Fruit fly (Drosophila melanogaster) whole organism, adult: ENCODE data around the gene Drsl4.

ENCODE experiments used
- CG11617 ChIP-seq: fragments of 200-800 bp; sonication (Bioruptor generic); optimal IDR thresholded peaks from 2 replicates; lab custom pipeline; 2017; ENCODE audit warnings: mild to moderate bottlenecking, missing biosample characterization, missing genetic modification reagents, missing genetic modification characterization
- CG12768 ChIP-seq: fragments of 200-800 bp; sonication (Bioruptor generic); optimal IDR thresholded peaks from 2 replicates; lab custom pipeline; 2017; ENCODE audit warnings: missing biosample characterization, missing genetic modification characterization, mild to moderate bottlenecking, moderate library complexity, missing genetic modification reagents
- CG14711 ChIP-seq: fragments of 200-800 bp; sonication (Bioruptor generic); optimal IDR thresholded peaks from 2 replicates; lab custom pipeline; 2018; ENCODE audit warnings: missing biosample characterization, mild to moderate bottlenecking, missing genetic modification characterization, moderate library complexity
- CG1620 ChIP-seq: fragments of 200-800 bp; sonication (Bioruptor generic); optimal IDR thresholded peaks from 2 replicates; lab custom pipeline; 2016; ENCODE audit warnings: missing biosample characterization, missing genetic modification characterization
- CG33017 ChIP-seq: fragments of 200-800 bp; sonication (Bioruptor generic); optimal IDR thresholded peaks from 2 replicates; lab custom pipeline; 2018; ENCODE audit warnings: missing biosample characterization, mild to moderate bottlenecking, missing genetic modification characterization, moderate library complexity
- CG5204 ChIP-seq: fragments of 200-800 bp; sonication (Bioruptor generic); optimal IDR thresholded peaks from 2 replicates; lab custom pipeline; 2016; ENCODE audit warnings: missing biosample characterization, missing genetic modification characterization
- CG7045 ChIP-seq: fragments of 200-800 bp; sonication (Bioruptor generic); optimal IDR thresholded peaks from 2 replicates; lab custom pipeline; 2017; ENCODE audit warnings: missing biosample characterization, mild to moderate bottlenecking, missing genetic modification characterization
- CG7101 ChIP-seq: fragments of 200-800 bp; sonication (Bioruptor generic); optimal IDR thresholded peaks from 2 replicates; lab custom pipeline; 2018; ENCODE audit warnings: missing biosample characterization, mild to moderate bottlenecking, missing genetic modification characterization, moderate library complexity
- Clk ChIP-seq: fragments of 200-800 bp; sonication (Bioruptor generic); optimal IDR thresholded peaks from 2 replicates; lab custom pipeline; 2017; ENCODE audit warnings: missing biosample characterization, missing genetic modification characterization
- Crg-1 ChIP-seq: fragments of 200-800 bp; sonication (Bioruptor generic); optimal IDR thresholded peaks from 2 replicates; lab custom pipeline; 2016; ENCODE audit warnings: missing biosample characterization, missing genetic modification characterization
- Hr96 ChIP-seq: fragments of 200-800 bp; sonication (Bioruptor generic); optimal IDR thresholded peaks from 2 replicates; lab custom pipeline; 2016; ENCODE audit warnings: missing biosample characterization, missing genetic modification characterization
- Mnt ChIP-seq: fragments of 200-800 bp; sonication (Bioruptor generic); optimal IDR thresholded peaks from 2 replicates; lab custom pipeline; 2016; ENCODE audit warnings: missing biosample characterization, mild to moderate bottlenecking, missing genetic modification characterization
- bab1 ChIP-seq: fragments of 200-800 bp; sonication (Bioruptor generic); optimal IDR thresholded peaks from 3 replicates; lab custom pipeline; 2019; ENCODE audit warnings: missing biosample characterization, mild to moderate bottlenecking, missing genetic modification characterization, moderate library complexity
- cic ChIP-seq: fragments of 200-800 bp; sonication (Bioruptor generic); optimal IDR thresholded peaks from 2 replicates; lab custom pipeline; 2017; ENCODE audit warnings: missing biosample characterization, mild to moderate bottlenecking, missing genetic modification characterization, moderate library complexity
- cnc ChIP-seq, 2 experiments: fragments of >200 bp; optimal IDR thresholded peaks; 2 replicates each; lab custom pipeline; 2017
- kay ChIP-seq: fragments of 200-800 bp; sonication (Bioruptor generic); peaks from one replicate; lab custom pipeline; 2016; ENCODE audit warnings: missing biosample characterization, missing genetic modification characterization, borderline replicate concordance
- ovo ChIP-seq: fragments of 200-800 bp; sonication (Bioruptor generic); optimal IDR thresholded peaks from 2 replicates; lab custom pipeline; 2016; ENCODE audit warnings: missing biosample characterization, missing genetic modification characterization
- pad ChIP-seq: fragments of 200-800 bp; sonication (Bioruptor generic); optimal IDR thresholded peaks from 3 replicates; lab custom pipeline; 2017; ENCODE audit warnings: missing biosample characterization, missing genetic modification characterization, mild to moderate bottlenecking, moderate library complexity, missing genetic modification reagents
- tj ChIP-seq: fragments of 200-800 bp; sonication (Bioruptor generic); optimal IDR thresholded peaks from 3 replicates; lab custom pipeline; 2017; ENCODE audit warnings: missing biosample characterization, mild to moderate bottlenecking, missing genetic modification characterization, moderate library complexity
- toe ChIP-seq: fragments of 200-800 bp; sonication (Bioruptor generic); optimal IDR thresholded peaks from 2 replicates; lab custom pipeline; 2016; ENCODE audit warnings: missing biosample characterization, missing genetic modification characterization

Drsl4 gene

DNA sequence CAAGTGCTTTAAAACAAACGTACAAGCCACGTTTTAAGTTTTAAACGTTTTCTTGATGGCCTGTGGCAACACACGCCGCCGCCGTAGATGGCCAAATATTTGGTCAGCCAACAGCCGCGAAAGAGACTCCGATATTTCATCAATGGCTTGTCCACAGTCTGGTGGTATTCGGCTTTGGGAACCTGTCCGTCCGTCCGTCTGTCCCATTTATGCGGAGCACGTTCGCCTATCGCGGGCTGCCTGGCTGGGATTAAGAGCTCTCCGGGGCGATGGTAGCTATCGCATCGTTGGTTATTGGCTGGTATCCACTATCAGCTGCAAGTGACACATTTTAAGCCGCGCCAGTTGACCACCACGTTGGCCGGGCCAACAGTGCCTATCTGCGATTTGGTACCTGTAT, 7.8 kb upstream of the Drsl4 start:
- TF ChIP-seq CG7045 (GFP tag; lab: Kevin White, UChicago) (no peak), Hr96 (GFP tag; lab: Kevin White, UChicago) (no peak), kay (GFP tag; lab: Kevin White, UChicago) (no peak), Mnt (GFP tag; lab: Kevin White, UChicago) (no peak), ovo (no peak), CG7101 (tag; lab: Kevin White, UChicago) (no peak), pad (GFP tag; lab: Kevin White, UChicago) (no peak), Crg-1 (GFP tag; lab: Kevin White, UChicago) (no peak), CG33017 (tag; lab: Kevin White, UChicago) (no peak), tj (GFP tag; lab: Kevin White, UChicago) (no peak), CG1620 (GFP tag; lab: Kevin White, UChicago) (no peak), CG12768 (GFP tag; lab: Kevin White, UChicago) (no peak), cic (GFP tag; lab: Kevin White, UChicago) (no peak), CG11617 (GFP tag; lab: Kevin White, UChicago) (no peak)

DNA sequence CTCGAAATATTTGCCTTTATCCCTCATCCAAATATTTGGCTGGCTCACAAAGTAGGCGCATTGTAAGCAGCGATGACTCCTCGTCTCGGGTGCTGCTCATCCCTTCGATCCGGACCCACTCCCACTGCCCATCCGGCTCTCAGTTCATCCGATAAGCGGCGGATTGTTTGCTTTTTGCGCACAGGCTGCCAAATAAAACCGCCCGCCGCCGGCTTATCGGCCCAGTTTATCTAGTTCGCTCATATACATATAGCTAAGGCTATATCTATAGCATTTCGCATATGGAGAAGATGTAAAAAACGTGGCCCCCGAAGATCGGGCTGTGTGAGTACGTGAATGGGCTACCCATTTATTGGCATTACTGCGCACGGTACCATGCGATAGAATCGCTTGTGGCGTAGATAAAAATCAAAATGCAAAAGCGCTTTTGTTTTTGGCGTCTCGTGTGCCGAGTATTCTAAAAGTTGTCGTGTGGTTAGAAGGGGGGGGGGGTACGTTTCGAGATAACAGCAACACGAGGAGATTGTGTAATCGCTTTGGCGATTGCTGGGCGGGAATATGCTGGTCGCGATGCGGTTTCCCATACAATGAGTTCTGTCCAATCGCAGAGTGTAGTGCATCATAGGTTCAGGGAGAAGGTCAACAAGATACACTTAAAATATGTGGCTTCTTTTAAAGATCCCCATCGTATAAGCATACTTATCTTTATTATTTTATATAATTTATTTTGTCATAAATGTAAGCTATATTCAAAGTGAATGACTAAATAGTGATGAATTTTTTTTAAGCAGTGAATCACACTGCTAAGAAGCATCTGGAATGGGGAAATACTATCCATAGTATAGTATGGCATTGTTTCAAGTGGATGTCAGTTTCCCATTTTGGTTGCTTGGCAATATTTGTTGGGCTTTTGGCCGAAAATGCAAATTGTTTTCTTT, 6.5 kb upstream of the Drsl4 start:
- no peak for TF ChIP-seq bab1
- TF ChIP-seq cic (GFP tag; lab: Kevin White, UChicago): peak; percentile 94
- TF ChIP-seq Mnt (GFP tag; lab: Kevin White, UChicago): peak; percentile 98
- no peak for TF ChIP-seq CG14711 (tag; lab: Kevin White, UChicago)
- peak; percentile 17 for TF ChIP-seq Crg-1 (GFP tag; lab: Kevin White, UChicago)
- peak; percentile 59 for TF ChIP-seq tj (GFP tag; lab: Kevin White, UChicago)
- peak; percentile 3 for TF ChIP-seq CG11617 (GFP tag; lab: Kevin White, UChicago)
- peak; percentile 69 for TF ChIP-seq kay (GFP tag; lab: Kevin White, UChicago)
- peak; percentile 23 for TF ChIP-seq CG12768 (GFP tag; lab: Kevin White, UChicago)
- no peak for TF ChIP-seq Hr96 (GFP tag; lab: Kevin White, UChicago)

DNA sequence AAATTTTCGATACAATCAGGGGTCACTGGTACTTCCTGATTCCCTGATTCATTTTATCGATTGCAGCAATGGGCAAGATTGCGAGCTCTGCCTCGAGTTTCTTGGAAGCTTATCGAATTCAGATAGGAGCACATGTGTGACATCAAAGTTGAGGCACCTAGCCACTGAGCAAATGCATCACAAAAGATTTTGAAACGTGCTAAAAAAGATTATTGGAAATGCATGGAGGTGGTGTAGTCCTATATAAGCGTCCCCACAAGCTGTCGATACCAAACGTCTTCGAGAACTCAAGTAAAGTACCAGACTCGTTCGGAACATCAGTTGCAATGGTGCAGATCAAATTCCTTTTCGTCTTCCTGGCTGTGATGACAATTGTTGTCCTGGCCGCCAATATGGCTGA, 1.4 kb upstream of the Drsl4 start, which contains the start of gene Drsl2:
TSS of gene Drsl2 (plus strand) at position 301 of the 400 bp plus-strand sequence.
- TF ChIP-seq CG7101 (tag; lab: Kevin White, UChicago) (no peak), tj (GFP tag; lab: Kevin White, UChicago) (no peak), pad (GFP tag; lab: Kevin White, UChicago) (no peak), cic (GFP tag; lab: Kevin White, UChicago) (no peak), CG1620 (GFP tag; lab: Kevin White, UChicago) (no peak), CG11617 (GFP tag; lab: Kevin White, UChicago) (no peak), cnc (optimal IDR thresholded peaks at IDR 0.05; lab: Kevin White, UChicago) (no peak), CG14711 (tag; lab: Kevin White, UChicago) (no peak), CG12768 (GFP tag; lab: Kevin White, UChicago) (no peak), Clk (GFP tag; lab: Kevin White, UChicago) (no peak), toe (GFP tag; lab: Kevin White, UChicago) (no peak), CG5204 (no peak), Mnt (GFP tag; lab: Kevin White, UChicago) (no peak), Hr96 (GFP tag; lab: Kevin White, UChicago) (no peak), CG33017 (tag; lab: Kevin White, UChicago) (no peak), kay (GFP tag; lab: Kevin White, UChicago) (no peak), bab1 (no peak), CG7045 (GFP tag; lab: Kevin White, UChicago) (no peak), Crg-1 (GFP tag; lab: Kevin White, UChicago) (no peak)

DNA sequence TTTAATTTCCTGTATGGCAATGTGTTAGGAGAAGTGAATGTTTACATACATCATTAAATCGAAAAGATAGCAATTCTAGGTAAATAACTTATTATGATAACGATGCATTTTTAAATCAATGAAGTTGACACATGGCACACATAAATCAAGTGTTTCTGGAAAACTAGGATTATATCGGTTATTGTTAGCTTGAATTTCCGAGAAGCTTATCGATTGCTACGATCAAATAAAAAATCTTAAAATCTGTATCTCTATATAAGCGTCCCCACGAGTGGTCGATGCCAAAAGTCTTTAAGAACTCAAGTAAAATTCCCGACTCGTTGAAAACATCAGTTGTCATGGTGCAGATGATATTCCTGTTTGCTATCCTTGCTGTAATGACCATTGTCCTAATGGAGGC, 724 bp upstream of the Drsl4 start, which contains the start of gene Drsl3:
TSS of gene Drsl3 (plus strand) at position 301 of the 400 bp plus-strand sequence.
- TF ChIP-seq CG12768 (GFP tag; lab: Kevin White, UChicago) (no peak), Mnt (GFP tag; lab: Kevin White, UChicago) (no peak), Crg-1 (GFP tag; lab: Kevin White, UChicago) (no peak), ovo (no peak), tj (GFP tag; lab: Kevin White, UChicago) (no peak), cic (GFP tag; lab: Kevin White, UChicago) (no peak), CG7101 (tag; lab: Kevin White, UChicago) (no peak), cnc (optimal IDR thresholded peaks at IDR 0.05; lab: Kevin White, UChicago) (no peak), CG14711 (tag; lab: Kevin White, UChicago) (no peak), CG33017 (tag; lab: Kevin White, UChicago) (no peak), CG1620 (GFP tag; lab: Kevin White, UChicago) (no peak), CG7045 (GFP tag; lab: Kevin White, UChicago) (no peak), toe (GFP tag; lab: Kevin White, UChicago) (no peak), Clk (GFP tag; lab: Kevin White, UChicago) (no peak), Hr96 (GFP tag; lab: Kevin White, UChicago) (no peak), bab1 (no peak), CG5204 (no peak)

DNA sequence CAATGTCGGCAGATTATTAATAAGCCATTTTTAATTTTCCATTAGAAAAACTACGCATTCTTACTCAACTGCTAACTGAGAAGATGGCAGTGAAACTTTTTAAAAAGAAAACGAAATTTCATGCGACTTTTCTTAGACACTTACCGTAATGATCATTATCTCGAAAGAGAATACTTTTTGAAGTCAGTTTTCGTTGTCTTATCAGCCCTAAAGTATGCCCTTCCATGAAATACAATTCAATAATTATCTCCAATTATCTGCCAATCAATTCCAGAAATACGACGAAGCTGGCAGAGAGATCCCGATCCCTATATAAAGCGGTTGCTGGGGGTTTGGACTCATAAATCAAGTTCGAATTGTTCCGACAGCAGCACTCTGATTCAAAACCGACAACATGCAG, 1.0 kb downstream of the Drsl4 start, which contains the start of gene Drsl5:
TSS of gene Drsl5 (plus strand) at position 341 of the 400 bp plus-strand sequence.
- TF ChIP-seq CG5204 (no peak), Mnt (GFP tag; lab: Kevin White, UChicago) (no peak), tj (GFP tag; lab: Kevin White, UChicago) (no peak), CG1620 (GFP tag; lab: Kevin White, UChicago) (no peak), bab1 (no peak), cic (GFP tag; lab: Kevin White, UChicago) (no peak), Crg-1 (GFP tag; lab: Kevin White, UChicago) (no peak), CG7045 (GFP tag; lab: Kevin White, UChicago) (no peak), CG7101 (tag; lab: Kevin White, UChicago) (no peak), Clk (GFP tag; lab: Kevin White, UChicago) (no peak), cnc (optimal IDR thresholded peaks at IDR 0.05; lab: Kevin White, UChicago) (no peak), CG12768 (GFP tag; lab: Kevin White, UChicago) (no peak), ovo (no peak), CG11617 (GFP tag; lab: Kevin White, UChicago) (no peak), CG33017 (tag; lab: Kevin White, UChicago) (no peak)
